Worm (Caenorhabditis elegans): ENCODE results near the gene F10C1.9.

DNA sequence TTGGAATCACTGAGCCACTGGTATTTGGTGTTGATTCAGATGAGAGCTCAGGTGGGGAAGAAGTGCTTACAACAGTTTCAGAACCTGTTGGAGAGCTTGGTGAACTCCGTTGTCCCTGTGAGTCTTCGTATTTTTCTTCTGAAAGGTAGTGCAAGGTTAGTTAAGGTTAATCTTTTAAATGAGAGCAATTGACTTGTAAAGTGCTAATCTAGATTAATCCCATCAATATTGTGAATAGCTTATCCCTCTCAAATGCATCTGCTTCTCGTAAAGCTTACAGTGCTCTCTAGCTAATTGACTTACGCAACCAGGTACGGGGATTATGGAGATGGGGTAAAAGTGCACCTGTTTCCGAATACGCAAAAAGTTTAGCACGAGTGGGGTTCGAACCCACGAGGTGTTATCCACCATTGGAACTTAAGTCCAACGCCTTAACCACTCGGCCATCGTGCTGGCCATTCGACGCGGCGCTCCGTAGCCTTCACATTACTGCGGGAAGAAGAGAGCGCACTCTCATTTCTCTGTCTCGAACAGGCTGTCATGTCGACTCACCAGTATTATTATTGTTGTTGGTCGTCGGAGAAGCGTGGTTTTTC, 27.6 kb upstream of the F10C1.9 start:
- TF ChIP-seq nhr-77 (tag; optimal IDR thresholded peaks at IDR 0.05) = peak; percentile 19
- no peak for TF ChIP-seq vab-15 (tag; optimal IDR thresholded peaks at IDR 0.05)
- TF ChIP-seq nhr-90 (tag; optimal IDR thresholded peaks at IDR 0.05; ENCODE audit: poor library complexity) = peak; percentile 50
- TF ChIP-seq nhr-11 (tag; optimal IDR thresholded peaks at IDR 0.05) = no peak
- peak; percentile 28 for TF ChIP-seq lin-13 (GFP tag; optimal IDR thresholded peaks at IDR 0.05)
